Fruit fly (Drosophila melanogaster): ENCODE results near the gene ouib.

ouib gene

DNA sequence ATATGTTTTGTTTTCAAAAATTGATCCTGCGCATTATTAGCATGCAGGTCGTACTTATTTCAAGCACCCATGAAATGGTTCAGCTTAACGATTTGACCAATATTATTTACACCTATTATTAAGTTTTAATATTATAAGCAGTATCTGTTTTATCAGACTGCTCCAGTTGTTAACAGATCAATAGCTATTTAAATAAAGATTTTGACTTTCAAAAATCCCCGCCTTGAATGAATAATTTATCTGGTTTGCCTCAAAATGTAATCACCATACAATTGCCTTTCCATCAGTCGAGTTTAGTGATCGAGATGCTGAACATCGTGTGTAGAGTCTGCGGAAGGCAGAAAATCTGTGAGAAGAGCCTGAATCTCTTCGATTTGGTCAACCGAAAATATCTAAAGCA, at the start of gene ouib:
TSS of gene ouib (plus strand) at position 301 of the 400 bp plus-strand sequence.
- TF ChIP-seq usp (GFP tag; optimal IDR thresholded peaks at IDR 0.05) (no peak), CG8478 (optimal IDR thresholded peaks at IDR 0.05) (no peak), EcR (GFP tag; optimal IDR thresholded peaks at IDR 0.05) (no peak), Dll (optimal IDR thresholded peaks at IDR 0.05) (no peak), pan (optimal IDR thresholded peaks at IDR 0.05) (no peak), psq (optimal IDR thresholded peaks at IDR 0.05) (no peak)

DNA sequence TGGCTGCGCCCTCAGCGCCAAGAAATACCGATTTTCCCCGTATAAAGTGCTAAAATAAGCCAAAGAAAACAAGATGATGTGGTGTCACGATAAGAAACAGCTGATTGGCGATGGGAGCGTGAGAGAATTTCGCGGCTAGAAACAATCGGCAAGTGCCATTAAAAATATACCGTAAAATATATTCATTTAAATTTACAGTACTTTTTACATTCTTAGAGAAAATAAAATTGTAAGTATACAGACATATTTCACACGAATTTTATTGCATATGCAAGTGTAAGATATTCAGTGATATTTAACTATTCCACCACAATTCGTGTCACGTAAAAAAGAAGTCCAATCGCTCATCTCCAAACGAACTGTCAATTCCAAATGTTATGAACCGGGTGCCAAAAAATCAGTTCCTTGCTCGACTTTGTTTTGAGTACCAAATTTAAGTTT, 48.7 kb upstream of the ouib start, which contains the start of the genes Unc50, CG11755 and CG8043:
TSS of gene Unc50 (minus strand) at position 54 of the 441 bp plus-strand sequence.
TSS of gene CG11755 (plus strand) at position 356 of the 441 bp plus-strand sequence.
TSS of gene CG8043 (plus strand) at position 356 of the 441 bp plus-strand sequence.
- TF ChIP-seq psq (optimal IDR thresholded peaks at IDR 0.05) (no peak), CG8478 (optimal IDR thresholded peaks at IDR 0.05) (no peak), usp (GFP tag; optimal IDR thresholded peaks at IDR 0.05) (no peak), Dll (optimal IDR thresholded peaks at IDR 0.05) (no peak), EcR (GFP tag; optimal IDR thresholded peaks at IDR 0.05) (no peak), pan (optimal IDR thresholded peaks at IDR 0.05) (no peak)

DNA sequence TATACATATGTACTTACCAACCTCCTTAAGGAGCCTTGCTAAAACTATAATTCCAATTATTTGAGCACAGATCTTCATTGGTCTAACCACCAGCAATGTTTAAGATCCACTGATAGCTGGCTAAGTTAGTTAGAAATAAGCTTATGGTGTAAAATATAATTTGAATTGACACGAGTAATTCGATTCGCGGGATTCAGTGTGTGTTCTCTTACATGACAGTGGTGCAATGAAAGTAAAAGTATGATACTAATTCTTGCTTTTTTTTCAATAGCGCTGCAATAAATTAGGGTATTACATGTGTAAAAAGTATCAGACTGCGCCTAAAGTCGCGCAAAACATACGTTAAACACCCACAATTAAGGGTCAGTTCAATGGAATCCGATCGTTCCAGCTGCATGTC, 45.3 kb upstream of the ouib start, which contains the start of gene CG33325:
TSS of gene CG33325 (minus strand) at position 101 of the 400 bp plus-strand sequence.
- TF ChIP-seq CG8478 (optimal IDR thresholded peaks at IDR 0.05) (no peak), Dll (optimal IDR thresholded peaks at IDR 0.05) (no peak), pan (optimal IDR thresholded peaks at IDR 0.05) (no peak), usp (GFP tag; optimal IDR thresholded peaks at IDR 0.05) (no peak), psq (optimal IDR thresholded peaks at IDR 0.05) (no peak), EcR (GFP tag; optimal IDR thresholded peaks at IDR 0.05) (no peak)

- TF ChIP-seq EcR (GFP tag; optimal IDR thresholded peaks at IDR 0.05) (no peak), pan (optimal IDR thresholded peaks at IDR 0.05) (no peak), usp (GFP tag; optimal IDR thresholded peaks at IDR 0.05) (no peak), Dll (optimal IDR thresholded peaks at IDR 0.05) (no peak), psq (optimal IDR thresholded peaks at IDR 0.05) (no peak), CG8478 (optimal IDR thresholded peaks at IDR 0.05) (no peak)
Observed at dm6 chr3R:8680611-8681010, 44.7 kb upstream of the ouib start.

DNA sequence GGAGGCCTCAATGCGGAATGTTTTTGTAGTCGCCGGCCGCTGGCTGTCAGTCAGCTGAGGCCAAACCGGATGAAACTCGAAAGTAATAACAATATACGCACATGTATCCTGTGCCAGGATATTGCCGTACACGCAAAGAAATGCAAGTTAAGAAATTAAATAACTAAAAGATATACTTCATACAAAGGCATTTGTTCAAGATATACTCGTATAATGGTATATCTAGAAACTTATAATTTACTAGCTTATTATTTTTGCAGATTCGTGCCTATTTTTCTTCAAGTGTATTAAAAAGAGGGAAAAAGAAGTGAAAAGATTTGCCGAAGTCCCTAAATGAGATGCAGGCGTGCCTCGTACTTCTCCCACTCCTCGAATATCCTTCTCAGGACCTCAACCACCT, 42.0 kb upstream of the ouib start:
- no peak for TF ChIP-seq psq (optimal IDR thresholded peaks at IDR 0.05)
- no peak for TF ChIP-seq EcR (GFP tag; optimal IDR thresholded peaks at IDR 0.05)
- no peak for TF ChIP-seq Dll (optimal IDR thresholded peaks at IDR 0.05)
- TF ChIP-seq usp (GFP tag; optimal IDR thresholded peaks at IDR 0.05) = no peak
- no peak for TF ChIP-seq pan (optimal IDR thresholded peaks at IDR 0.05)
- TF ChIP-seq CG8478 (optimal IDR thresholded peaks at IDR 0.05) = no peak

dm6 chr3R:8684328-8685177, 40.7 kb upstream of the ouib start, which contains the start of gene CG44227:
TSS of gene CG44227 (minus strand) at chr3R:8685176.
- TF ChIP-seq pan (optimal IDR thresholded peaks at IDR 0.05) (no peak), CG8478 (optimal IDR thresholded peaks at IDR 0.05) (no peak), psq (optimal IDR thresholded peaks at IDR 0.05) (no peak), Dll (optimal IDR thresholded peaks at IDR 0.05) (no peak), EcR (GFP tag; optimal IDR thresholded peaks at IDR 0.05) (no peak), usp (GFP tag; optimal IDR thresholded peaks at IDR 0.05) (no peak)

DNA sequence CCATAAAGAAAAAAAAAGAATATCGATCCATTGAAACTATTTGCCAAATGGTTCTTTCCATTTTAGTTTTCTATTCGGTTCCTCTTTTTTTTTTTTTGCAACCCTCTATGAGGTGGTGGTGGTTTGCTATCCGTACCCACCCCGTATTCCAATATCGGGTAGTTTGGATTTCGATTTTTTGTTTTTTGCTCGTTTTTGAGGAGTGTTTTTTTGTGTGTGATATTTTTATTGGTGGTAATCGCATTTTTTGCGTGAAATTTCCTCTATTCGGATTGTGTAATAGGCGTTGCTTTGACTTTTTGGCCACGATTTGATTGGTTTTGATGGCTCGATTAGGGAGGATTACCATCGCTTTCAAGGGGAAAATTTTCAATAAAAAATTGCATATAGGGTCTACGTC, 38.8 kb upstream of the ouib start:
- TF ChIP-seq psq (optimal IDR thresholded peaks at IDR 0.05) (no peak), pan (optimal IDR thresholded peaks at IDR 0.05) (no peak)

DNA sequence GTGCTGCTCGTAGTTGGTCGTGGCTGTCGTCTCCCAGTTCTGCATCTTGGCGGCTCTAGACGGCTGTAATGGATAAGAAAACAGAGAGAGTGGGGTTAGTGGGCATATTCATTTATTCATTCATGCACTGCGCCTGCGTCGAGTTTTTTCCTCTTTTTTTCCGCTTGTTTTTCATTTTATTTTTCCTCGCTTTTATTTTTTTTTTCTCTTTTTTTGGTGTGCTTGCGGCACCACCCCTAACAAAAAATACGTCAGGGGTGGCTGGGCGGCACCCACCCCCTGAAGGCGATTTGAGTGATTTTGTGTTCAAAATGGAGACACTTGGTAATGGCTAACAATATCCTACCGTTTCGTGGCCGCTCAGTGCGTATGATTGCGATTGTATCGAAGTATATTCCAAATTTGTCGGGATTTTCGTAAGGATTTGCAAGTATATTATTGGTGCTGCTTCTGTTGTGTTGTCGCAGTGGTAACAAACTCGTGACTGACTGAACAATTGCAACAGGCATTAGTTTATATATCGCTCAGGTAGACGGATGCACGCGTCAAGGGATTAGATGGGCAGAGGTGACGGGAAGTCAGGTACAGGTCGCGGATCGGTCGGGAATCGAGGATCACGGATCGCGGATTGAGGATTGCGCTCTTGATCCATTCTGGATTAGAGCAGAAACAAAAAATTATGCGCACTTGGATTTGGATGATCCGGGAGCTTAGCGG, 31.0 kb upstream of the ouib start:
- TF ChIP-seq Dll (optimal IDR thresholded peaks at IDR 0.05) = no peak
- TF ChIP-seq psq (optimal IDR thresholded peaks at IDR 0.05) = no peak
- no peak for TF ChIP-seq EcR (GFP tag; optimal IDR thresholded peaks at IDR 0.05)
- no peak for TF ChIP-seq pan (optimal IDR thresholded peaks at IDR 0.05)
- no peak for TF ChIP-seq usp (GFP tag; optimal IDR thresholded peaks at IDR 0.05)
- TF ChIP-seq CG8478 (optimal IDR thresholded peaks at IDR 0.05) = no peak

dm6 chr3R:8697772-8698259, 27.5 kb upstream of the ouib start, which contains the start of gene hb:
TSS of gene hb (minus strand) at chr3R:8697822.
- TF ChIP-seq psq (optimal IDR thresholded peaks at IDR 0.05) = no peak
- no peak for TF ChIP-seq pan (optimal IDR thresholded peaks at IDR 0.05)
- no peak for TF ChIP-seq CG8478 (optimal IDR thresholded peaks at IDR 0.05)
- TF ChIP-seq EcR (GFP tag; optimal IDR thresholded peaks at IDR 0.05) = no peak
- no peak for TF ChIP-seq usp (GFP tag; optimal IDR thresholded peaks at IDR 0.05)
- TF ChIP-seq Dll (optimal IDR thresholded peaks at IDR 0.05) = no peak

DNA sequence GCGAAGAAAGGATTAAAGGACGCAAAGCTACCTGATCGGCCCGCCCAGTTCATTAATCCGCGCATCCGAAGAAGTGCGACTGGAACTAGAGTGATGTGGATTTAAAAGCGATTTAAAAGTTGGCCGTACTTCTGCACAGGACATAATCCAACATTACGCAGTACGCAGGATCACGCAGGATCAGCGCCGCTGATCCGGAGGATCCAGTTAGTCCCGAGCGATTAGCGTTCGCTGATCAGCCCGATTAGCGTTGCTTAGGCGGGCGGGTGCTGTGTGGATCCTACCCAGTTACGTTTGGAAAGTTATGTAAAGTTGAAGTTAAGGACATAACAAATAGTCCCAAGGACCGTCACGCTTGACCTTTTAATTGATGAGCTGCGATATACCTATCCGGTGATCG, 26.0 kb upstream of the ouib start:
- TF ChIP-seq pan (optimal IDR thresholded peaks at IDR 0.05) (no peak), usp (GFP tag; optimal IDR thresholded peaks at IDR 0.05) (no peak), Dll (optimal IDR thresholded peaks at IDR 0.05) (no peak), EcR (GFP tag; optimal IDR thresholded peaks at IDR 0.05) (no peak), CG8478 (optimal IDR thresholded peaks at IDR 0.05) (no peak), psq (optimal IDR thresholded peaks at IDR 0.05) (no peak)

dm6 chr3R:8700660-8701059, 24.6 kb upstream of the ouib start:
- no peak for TF ChIP-seq EcR (GFP tag; optimal IDR thresholded peaks at IDR 0.05)
- no peak for TF ChIP-seq pan (optimal IDR thresholded peaks at IDR 0.05)
- no peak for TF ChIP-seq Dll (optimal IDR thresholded peaks at IDR 0.05)
- no peak for TF ChIP-seq psq (optimal IDR thresholded peaks at IDR 0.05)

- TF ChIP-seq Dll (optimal IDR thresholded peaks at IDR 0.05) (no peak), EcR (GFP tag; optimal IDR thresholded peaks at IDR 0.05) (no peak), CG8478 (optimal IDR thresholded peaks at IDR 0.05) (no peak), usp (GFP tag; optimal IDR thresholded peaks at IDR 0.05) (no peak), psq (optimal IDR thresholded peaks at IDR 0.05) (no peak), pan (optimal IDR thresholded peaks at IDR 0.05) (no peak)
Observed at dm6 chr3R:8701197-8701596, 24.1 kb upstream of the ouib start.

Data from whole organism.